Fruit fly (Drosophila melanogaster): ENCODE measurements around the gene CG12123.

DNA sequence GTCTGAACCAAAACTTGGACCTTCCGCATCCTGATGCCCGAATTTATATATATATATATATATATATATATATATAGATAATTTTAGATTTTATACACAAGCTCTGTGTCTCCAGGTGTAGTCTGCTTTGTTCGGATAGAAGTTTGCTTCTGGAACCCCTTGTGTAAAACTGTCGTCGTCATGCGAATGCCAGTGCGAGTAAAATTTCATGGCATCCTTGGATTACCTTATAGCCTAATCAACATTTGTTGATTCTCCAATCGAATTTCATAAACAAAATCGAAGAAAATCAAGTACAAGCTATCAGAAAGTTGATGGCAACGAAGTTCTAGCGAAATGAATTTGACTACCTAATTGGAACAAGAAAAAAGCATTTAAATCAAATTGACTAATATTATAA, 15.4 kb upstream of the CG12123 start, which contains the start of gene CG32713:
- TF ChIP-seq fd96Ca (GFP tag; IDR thresholded peaks at IDR 0.05) (no peak), CG13204 (GFP tag; optimal IDR thresholded peaks at IDR 0.05) (no peak), D1 (tag; optimal IDR thresholded peaks at IDR 0.05) (no peak), CG34367 (tag; optimal IDR thresholded peaks at IDR 0.05) (no peak), CG15710 (tag; optimal IDR thresholded peaks at IDR 0.05) (no peak), CG4496 (GFP tag; IDR thresholded peaks at IDR 0.05) (no peak), gl (tag; optimal IDR thresholded peaks at IDR 0.05) (no peak), rn (GFP tag; IDR thresholded peaks at IDR 0.05) (no peak), Snoo (tag; optimal IDR thresholded peaks at IDR 0.05) (no peak), EcR (GFP tag; optimal IDR thresholded peaks at IDR 0.05) (no peak), CG8301 (tag; optimal IDR thresholded peaks at IDR 0.05) (no peak), Pif1A (GFP tag; optimal IDR thresholded peaks at IDR 0.05) (no peak)
